Worm (Caenorhabditis elegans): ENCODE results near the gene sre-9.

DNA sequence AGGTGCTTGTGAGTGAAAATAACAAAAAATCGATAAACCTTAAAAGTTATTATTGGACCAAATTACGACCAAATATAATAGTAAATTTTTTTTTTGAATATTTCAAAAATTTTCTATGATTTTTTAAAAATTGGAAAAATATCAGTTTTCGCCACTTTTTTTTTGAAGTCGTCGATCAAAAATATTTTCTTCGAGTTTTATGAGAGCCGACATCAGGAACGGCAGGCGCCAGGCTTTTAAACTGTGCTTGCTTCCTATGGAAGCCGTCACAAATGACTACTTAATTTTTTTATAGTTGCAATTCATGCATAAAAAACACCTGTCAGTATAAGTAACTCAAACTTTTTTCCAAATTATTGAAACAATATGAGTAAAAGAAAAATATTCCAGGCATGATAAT lies 8.7 kb downstream of the sre-9 start:
- TF ChIP-seq ZK546.5 (tag; optimal IDR thresholded peaks at IDR 0.05), result no peak
- TF ChIP-seq ama-1 (optimal IDR thresholded peaks at IDR 0.05), result no peak
- TF ChIP-seq nhr-28 (tag; optimal IDR thresholded peaks at IDR 0.05), result no peak
- TF ChIP-seq ceh-82 (tag; optimal IDR thresholded peaks at IDR 0.05), result no peak
- TF ChIP-seq lin-15B (tag; optimal IDR thresholded peaks at IDR 0.05), result no peak
- no peak for TF ChIP-seq fkh-10 (GFP tag; optimal IDR thresholded peaks at IDR 0.05)
- TF ChIP-seq ceh-9 (tag; optimal IDR thresholded peaks at IDR 0.05), result no peak
- TF ChIP-seq nhr-43 (tag; optimal IDR thresholded peaks at IDR 0.05; ENCODE audit: poor library complexity, severe bottlenecking), result no peak
- TF ChIP-seq nhr-67 (tag; optimal IDR thresholded peaks at IDR 0.05), result no peak
- no peak for TF ChIP-seq egl-27 (tag; optimal IDR thresholded peaks at IDR 0.05)
- TF ChIP-seq skn-1 (tag; optimal IDR thresholded peaks at IDR 0.05), result no peak
- TF ChIP-seq R02D3.7 (tag; optimal IDR thresholded peaks at IDR 0.05), result no peak
- TF ChIP-seq jun-1 (tag; optimal IDR thresholded peaks at IDR 0.05), result no peak

All from whole organism, L3 larva.